Fruit fly (Drosophila melanogaster): ENCODE measurements around the gene pdgy.

Gene pdgy

DNA sequence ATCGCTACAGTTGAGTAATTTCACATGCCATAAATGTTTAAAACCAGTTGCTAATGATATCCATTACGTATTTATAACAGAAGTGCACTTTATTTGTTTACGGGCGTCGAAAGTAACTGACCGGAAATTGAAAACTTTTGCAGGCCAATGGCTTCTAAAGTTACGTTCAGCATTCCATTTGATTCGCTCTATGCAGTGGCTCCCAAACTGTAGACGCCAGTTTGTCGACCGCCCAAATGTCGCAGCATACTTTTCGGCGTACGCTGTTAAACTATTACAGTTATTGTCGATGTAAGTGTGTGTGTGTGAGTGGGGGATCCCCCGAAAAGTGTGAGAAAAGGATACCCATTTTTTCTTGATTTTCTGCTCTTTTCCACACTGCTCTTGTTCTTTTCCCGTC lies 7.5 kb upstream of the pdgy start:
- TF ChIP-seq stwl (tag; optimal IDR thresholded peaks at IDR 0.05) (peak; percentile 12), CG6654 (GFP tag; optimal IDR thresholded peaks at IDR 0.05) (peak; percentile 96), Lim3 (GFP tag; IDR thresholded peaks at IDR 0.05) (no peak), CG14860 (GFP tag; IDR thresholded peaks at IDR 0.05; ENCODE audit: partially characterized antibody) (0 out of 3 replicates have a peak, but pooled peaks have one; percentile 18), salm (tag; optimal IDR thresholded peaks at IDR 0.05) (no peak), CG4854 (GFP tag; optimal IDR thresholded peaks at IDR 0.05) (no peak), cg (GFP tag; optimal IDR thresholded peaks at IDR 0.05) (peak; percentile 46), cad (GFP tag; optimal IDR thresholded peaks at IDR 0.05) (peak; percentile 69), CTCF (GFP tag; optimal IDR thresholded peaks at IDR 0.05) (peak; percentile 5)

DNA sequence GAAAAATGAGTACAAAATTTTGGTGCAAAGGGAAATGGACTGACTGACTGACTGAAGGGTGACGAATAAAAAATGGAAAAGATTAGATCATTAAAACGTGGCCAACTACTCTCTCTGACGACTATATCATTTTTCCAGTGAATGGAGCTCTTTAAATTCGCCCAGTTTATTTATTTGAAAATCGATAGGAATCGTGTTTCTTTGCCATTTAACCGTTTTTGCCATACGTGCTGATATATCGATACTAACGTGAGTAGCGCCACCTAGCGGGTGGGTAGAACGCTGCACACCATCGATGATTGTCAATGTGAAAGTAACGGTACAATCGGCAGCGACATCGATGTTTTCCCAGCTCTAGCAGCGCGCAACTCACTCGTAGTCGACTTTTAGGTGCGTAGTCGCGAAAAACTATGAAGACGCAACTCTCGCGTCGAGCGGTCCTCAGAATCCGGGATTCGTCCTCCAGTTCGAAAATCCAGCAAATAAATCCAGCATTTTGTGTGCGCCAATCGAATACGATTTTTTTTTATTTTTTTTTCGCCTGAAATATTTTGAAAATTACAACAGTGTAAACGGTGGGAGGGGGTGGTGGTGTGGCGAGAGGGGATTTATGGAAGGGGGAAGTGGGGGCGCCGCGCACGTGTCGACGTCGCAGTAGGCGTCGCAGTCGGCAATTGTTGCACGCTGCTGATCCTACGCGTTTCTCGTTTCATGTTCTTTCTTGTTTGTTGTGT lies 1.9 kb upstream of the pdgy start, which contains the start of the genes CG9030 and eag:
Gene CG9030 (minus strand): TSS at position 51 of the 734 bp plus-strand sequence.
Gene eag (plus strand): TSS at position 428 of the 734 bp plus-strand sequence.
- peak; percentile 88 for TF ChIP-seq Dll (GFP tag; IDR thresholded peaks at IDR 0.05; ENCODE audit: partially characterized antibody)
- peak; percentile 86 for TF ChIP-seq knrl (GFP tag; IDR thresholded peaks at IDR 0.05; ENCODE audit: partially characterized antibody)
- TF ChIP-seq hb (GFP tag; IDR thresholded peaks at IDR 0.05; ENCODE audit: partially characterized antibody), result peak; percentile 86
- TF ChIP-seq H15 (GFP tag; IDR thresholded peaks at IDR 0.05), result no peak
- no peak for TF ChIP-seq CG34422 (GFP tag; IDR thresholded peaks at IDR 0.05)
- TF ChIP-seq Hsf (GFP tag; optimal IDR thresholded peaks at IDR 0.05), result no peak
- no peak for TF ChIP-seq Ravus (GFP tag; IDR thresholded peaks at IDR 0.05)
- TF ChIP-seq Dp (GFP tag; optimal IDR thresholded peaks at IDR 0.05), result peak; percentile 72
- TF ChIP-seq Bgb (GFP tag; IDR thresholded peaks at IDR 0.05; ENCODE audit: partially characterized antibody), result peak; percentile 96
- no peak for TF ChIP-seq CG5953 (GFP tag; IDR thresholded peaks at IDR 0.05)
- TF ChIP-seq tgo (GFP tag; IDR thresholded peaks at IDR 0.05), result no peak
- TF ChIP-seq emc (GFP tag; optimal IDR thresholded peaks at IDR 0.05), result no peak
- TF ChIP-seq Stat92E (GFP tag; optimal IDR thresholded peaks at IDR 0.05), result no peak
- TF ChIP-seq tio (GFP tag; optimal IDR thresholded peaks at IDR 0.05), result no peak
- peak; percentile 70 for TF ChIP-seq CG2116 (GFP tag; optimal IDR thresholded peaks at IDR 0.05)
- no peak for TF ChIP-seq crc (GFP tag; optimal IDR thresholded peaks at IDR 0.05)
- TF ChIP-seq Lim3 (GFP tag; IDR thresholded peaks at IDR 0.05), result no peak
- TF ChIP-seq CG3163 (GFP tag; optimal IDR thresholded peaks at IDR 0.05), result peak; percentile 6
- no peak for TF ChIP-seq Antp (GFP tag; optimal IDR thresholded peaks at IDR 0.05)
- TF ChIP-seq yki (optimal IDR thresholded peaks at IDR 0.05), result no peak
- peak; percentile 59; the same call in 2 of the 3 replicates for TF ChIP-seq CG11456 (GFP tag; IDR thresholded peaks at IDR 0.05)
- peak; percentile 87 for TF ChIP-seq tna (GFP tag; IDR thresholded peaks at IDR 0.05; ENCODE audit: partially characterized antibody)
- TF ChIP-seq NfI (GFP tag; optimal IDR thresholded peaks at IDR 0.05), result no peak
- no peak for TF ChIP-seq esg (GFP tag; conservative IDR thresholded peaks at IDR 0.05)
- no peak for TF ChIP-seq CHES-1-like (GFP tag; optimal IDR thresholded peaks at IDR 0.05)
- TF ChIP-seq E2f1 (GFP tag; IDR thresholded peaks at IDR 0.05), result no peak
- no peak for TF ChIP-seq Kr (GFP tag; optimal IDR thresholded peaks at IDR 0.05)
- peak; percentile 80 for TF ChIP-seq ato (GFP tag; IDR thresholded peaks at IDR 0.05; ENCODE audit: partially characterized antibody)
- TF ChIP-seq CG7786 (GFP tag; optimal IDR thresholded peaks at IDR 0.05), result no peak
- TF ChIP-seq GATAe (GFP tag; conservative IDR thresholded peaks at IDR 0.05), result no peak
- peak; percentile 94 for TF ChIP-seq Myb (GFP tag; optimal IDR thresholded peaks at IDR 0.05)
- TF ChIP-seq usp (GFP tag; optimal IDR thresholded peaks at IDR 0.05), result no peak
- no peak for TF ChIP-seq ci (GFP tag; IDR thresholded peaks at IDR 0.05)
- TF ChIP-seq bab2 (GFP tag; optimal IDR thresholded peaks at IDR 0.05), result no peak
- TF ChIP-seq odd (GFP tag; optimal IDR thresholded peaks at IDR 0.05), result no peak
- no peak for TF ChIP-seq CG1529 (GFP tag; optimal IDR thresholded peaks at IDR 0.05)
- no peak; the same call in 1 of the 2 replicates for TF ChIP-seq lmd (GFP tag; IDR thresholded peaks at IDR 0.05)
- TF ChIP-seq D19B (GFP tag; optimal IDR thresholded peaks at IDR 0.05), result no peak
- TF ChIP-seq HLH4C (GFP tag; IDR thresholded peaks at IDR 0.05; ENCODE audit: partially characterized antibody), result peak; percentile 88
- TF ChIP-seq CG2129 (GFP tag; IDR thresholded peaks at IDR 0.05; ENCODE audit: partially characterized antibody), result peak; percentile 54; the same call in 1 of the 2 replicates
- peak; percentile 31 for TF ChIP-seq gfzf (GFP tag; optimal IDR thresholded peaks at IDR 0.05)

All from whole organism, embryonic.